Worm (Caenorhabditis elegans): ENCODE results near the gene ZK673.1.

DNA sequence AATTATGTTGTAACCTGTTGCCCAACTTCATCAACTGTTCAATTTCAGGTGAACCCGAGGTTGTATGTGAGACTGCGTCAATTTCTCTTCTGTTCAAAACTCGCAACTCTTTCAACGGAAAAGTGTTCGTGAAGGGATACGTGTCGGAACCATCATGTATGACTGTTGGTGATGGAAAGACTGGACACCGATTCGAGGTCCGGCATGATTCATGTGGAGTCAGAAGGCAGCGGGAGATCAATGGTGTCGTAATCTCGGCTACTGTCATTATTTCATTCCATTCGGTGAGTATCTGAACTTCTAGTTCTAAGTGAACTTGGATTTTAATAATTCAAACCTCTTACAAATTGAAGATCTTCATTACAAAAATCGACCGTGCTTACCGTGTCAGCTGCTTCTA is 5.1 kb upstream of the ZK673.1 start:
- TF ChIP-seq ztf-23 (GFP tag; IDR thresholded peaks at IDR 0.05), result no peak
- TF ChIP-seq med-1 (GFP tag; optimal IDR thresholded peaks at IDR 0.05; ENCODE audit: insufficient read depth), result no peak
- no peak for TF ChIP-seq ref-1 (GFP tag; conservative IDR thresholded peaks at IDR 0.05)
- no peak for TF ChIP-seq flt-1 (GFP tag; IDR thresholded peaks at IDR 0.05)
- TF ChIP-seq tab-1 (GFP tag; IDR thresholded peaks at IDR 0.05), result no peak
- TF ChIP-seq ztf-29 (GFP tag; IDR thresholded peaks at IDR 0.05), result no peak
- TF ChIP-seq klf-2 (GFP tag; conservative IDR thresholded peaks at IDR 0.05), result no peak
- no peak for TF ChIP-seq T22C8.4 (GFP tag; IDR thresholded peaks at IDR 0.05)
- no peak for TF ChIP-seq cog-1 (tag; optimal IDR thresholded peaks at IDR 0.05)
